Fruit fly (Drosophila melanogaster) whole organism, adult: ENCODE measurements around the gene CG42394.

Experiments
- CG11617 ChIP-seq: fragments of 200-800 bp; sonication (Bioruptor generic); optimal IDR thresholded peaks from 2 replicates; lab custom pipeline; 2017; ENCODE audit warnings: mild to moderate bottlenecking, missing biosample characterization, missing genetic modification reagents, missing genetic modification characterization
- CG12768 ChIP-seq: fragments of 200-800 bp; sonication (Bioruptor generic); optimal IDR thresholded peaks from 2 replicates; lab custom pipeline; 2017; ENCODE audit warnings: missing biosample characterization, missing genetic modification characterization, mild to moderate bottlenecking, moderate library complexity, missing genetic modification reagents
- CG14711 ChIP-seq: fragments of 200-800 bp; sonication (Bioruptor generic); optimal IDR thresholded peaks from 2 replicates; lab custom pipeline; 2018; ENCODE audit warnings: missing biosample characterization, mild to moderate bottlenecking, missing genetic modification characterization, moderate library complexity
- CG1620 ChIP-seq: fragments of 200-800 bp; sonication (Bioruptor generic); optimal IDR thresholded peaks from 2 replicates; lab custom pipeline; 2016; ENCODE audit warnings: missing biosample characterization, missing genetic modification characterization
- CG33017 ChIP-seq: fragments of 200-800 bp; sonication (Bioruptor generic); optimal IDR thresholded peaks from 2 replicates; lab custom pipeline; 2018; ENCODE audit warnings: missing biosample characterization, mild to moderate bottlenecking, missing genetic modification characterization, moderate library complexity
- CG5204 ChIP-seq: fragments of 200-800 bp; sonication (Bioruptor generic); optimal IDR thresholded peaks from 2 replicates; lab custom pipeline; 2016; ENCODE audit warnings: missing biosample characterization, missing genetic modification characterization
- CG7045 ChIP-seq: fragments of 200-800 bp; sonication (Bioruptor generic); optimal IDR thresholded peaks from 2 replicates; lab custom pipeline; 2017; ENCODE audit warnings: missing biosample characterization, mild to moderate bottlenecking, missing genetic modification characterization
- CG7101 ChIP-seq: fragments of 200-800 bp; sonication (Bioruptor generic); optimal IDR thresholded peaks from 2 replicates; lab custom pipeline; 2018; ENCODE audit warnings: missing biosample characterization, mild to moderate bottlenecking, missing genetic modification characterization, moderate library complexity
- Clk ChIP-seq: fragments of 200-800 bp; sonication (Bioruptor generic); optimal IDR thresholded peaks from 2 replicates; lab custom pipeline; 2017; ENCODE audit warnings: missing biosample characterization, missing genetic modification characterization
- Crg-1 ChIP-seq: fragments of 200-800 bp; sonication (Bioruptor generic); optimal IDR thresholded peaks from 2 replicates; lab custom pipeline; 2016; ENCODE audit warnings: missing biosample characterization, missing genetic modification characterization
- Hr96 ChIP-seq: fragments of 200-800 bp; sonication (Bioruptor generic); optimal IDR thresholded peaks from 2 replicates; lab custom pipeline; 2016; ENCODE audit warnings: missing biosample characterization, missing genetic modification characterization
- Mnt ChIP-seq: fragments of 200-800 bp; sonication (Bioruptor generic); optimal IDR thresholded peaks from 2 replicates; lab custom pipeline; 2016; ENCODE audit warnings: missing biosample characterization, mild to moderate bottlenecking, missing genetic modification characterization
- bab1 ChIP-seq: fragments of 200-800 bp; sonication (Bioruptor generic); optimal IDR thresholded peaks from 3 replicates; lab custom pipeline; 2019; ENCODE audit warnings: missing biosample characterization, mild to moderate bottlenecking, missing genetic modification characterization, moderate library complexity
- cic ChIP-seq: fragments of 200-800 bp; sonication (Bioruptor generic); optimal IDR thresholded peaks from 2 replicates; lab custom pipeline; 2017; ENCODE audit warnings: missing biosample characterization, mild to moderate bottlenecking, missing genetic modification characterization, moderate library complexity
- cnc ChIP-seq, 2 experiments: fragments of >200 bp; optimal IDR thresholded peaks; 2 replicates each; lab custom pipeline; 2017
- kay ChIP-seq: fragments of 200-800 bp; sonication (Bioruptor generic); peaks from one replicate; lab custom pipeline; 2016; ENCODE audit warnings: missing biosample characterization, missing genetic modification characterization, borderline replicate concordance
- ovo ChIP-seq: fragments of 200-800 bp; sonication (Bioruptor generic); optimal IDR thresholded peaks from 2 replicates; lab custom pipeline; 2016; ENCODE audit warnings: missing biosample characterization, missing genetic modification characterization
- pad ChIP-seq: fragments of 200-800 bp; sonication (Bioruptor generic); optimal IDR thresholded peaks from 3 replicates; lab custom pipeline; 2017; ENCODE audit warnings: missing biosample characterization, missing genetic modification characterization, mild to moderate bottlenecking, moderate library complexity, missing genetic modification reagents
- tj ChIP-seq: fragments of 200-800 bp; sonication (Bioruptor generic); optimal IDR thresholded peaks from 3 replicates; lab custom pipeline; 2017; ENCODE audit warnings: missing biosample characterization, mild to moderate bottlenecking, missing genetic modification characterization, moderate library complexity
- toe ChIP-seq: fragments of 200-800 bp; sonication (Bioruptor generic); optimal IDR thresholded peaks from 2 replicates; lab custom pipeline; 2016; ENCODE audit warnings: missing biosample characterization, missing genetic modification characterization

The CG42394 gene

DNA sequence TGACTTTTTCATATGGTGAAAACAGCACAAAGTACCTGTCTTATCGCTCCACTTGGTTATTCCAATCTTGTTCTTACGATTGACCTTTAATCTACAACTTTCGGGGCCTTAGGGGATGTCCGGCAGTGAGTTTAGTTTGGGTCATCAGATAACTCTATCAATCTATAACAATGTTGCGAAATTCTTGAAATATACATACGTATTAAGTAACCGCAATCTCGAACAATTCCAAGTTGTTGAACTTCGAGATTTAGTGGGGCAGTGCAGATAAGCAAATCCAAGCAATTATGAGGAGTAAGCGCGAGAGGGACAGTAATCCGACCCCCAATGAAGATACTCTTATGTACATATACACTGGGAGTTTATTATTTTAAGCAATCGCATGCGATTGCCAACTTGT, 20.9 kb downstream of the CG42394 start:
- TF ChIP-seq cic (GFP tag; lab: Kevin White, UChicago) (peak; percentile 32), CG1620 (GFP tag; lab: Kevin White, UChicago) (no peak), tj (GFP tag; lab: Kevin White, UChicago) (peak; percentile 8)

DNA sequence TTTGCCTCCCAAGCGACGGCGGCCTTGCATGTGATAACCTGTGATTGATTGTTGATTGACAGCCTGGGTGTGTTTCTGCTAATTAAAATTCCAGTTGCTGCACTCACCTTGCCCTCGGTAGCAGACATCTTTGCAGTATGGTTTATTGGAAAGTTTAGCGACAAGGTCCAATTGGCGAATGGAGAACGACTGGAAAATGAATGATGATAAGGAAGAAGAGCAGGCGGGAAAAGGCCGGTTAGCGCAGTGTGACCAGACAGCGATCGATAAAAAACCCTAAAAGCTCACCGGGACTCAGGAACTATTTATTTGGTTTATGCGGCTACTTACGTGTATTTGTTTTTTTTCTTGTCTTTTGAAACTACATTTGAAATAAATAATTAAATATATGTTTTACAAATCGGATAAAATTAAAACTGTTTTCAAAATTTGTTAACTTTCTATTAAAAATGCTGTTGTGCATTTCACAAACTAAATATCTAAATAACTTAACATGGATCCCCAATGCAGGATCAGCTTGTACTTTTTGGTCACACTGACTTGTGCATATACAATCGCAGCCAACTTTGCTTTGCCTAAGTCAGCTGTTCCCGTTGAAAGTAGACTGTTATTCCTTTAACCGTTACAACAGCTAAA, 22.6 kb downstream of the CG42394 start, which contains the start of gene Fdh:
Gene Fdh, minus strand, starts transcription at position 234 of the 636 bp plus-strand sequence.
- peak; percentile 74 for TF ChIP-seq CG11617 (GFP tag; lab: Kevin White, UChicago)
- TF ChIP-seq CG7045 (GFP tag; lab: Kevin White, UChicago) = peak; percentile 23
- peak; percentile 41 for TF ChIP-seq pad
- TF ChIP-seq CG1620 (GFP tag; lab: Kevin White, UChicago) = peak; percentile 3
- peak; percentile 8 for TF ChIP-seq cic (GFP tag; lab: Kevin White, UChicago)
- peak; percentile 58 for TF ChIP-seq bab1 (GFP tag; lab: Kevin White, UChicago)
- peak; percentile 82 for TF ChIP-seq kay
- TF ChIP-seq CG5204 (GFP tag; lab: Kevin White, UChicago) = no peak
- no peak for TF ChIP-seq toe (GFP tag; lab: Kevin White, UChicago)
- no peak for TF ChIP-seq Clk
- no peak for TF ChIP-seq Hr96 (GFP tag; lab: Kevin White, UChicago)
- peak; percentile 4 for TF ChIP-seq ovo (GFP tag; lab: Kevin White, UChicago)
- TF ChIP-seq tj (GFP tag; lab: Kevin White, UChicago) = peak; percentile 28
- peak; percentile 6 for TF ChIP-seq Crg-1
- peak; percentile 69 for TF ChIP-seq CG7101 (tag; lab: Kevin White, UChicago)
- peak; percentile 62 for TF ChIP-seq CG12768 (GFP tag; lab: Kevin White, UChicago)
- peak; percentile 41 for TF ChIP-seq Mnt
- peak in 1 of 2 experiments; percentile 52 for TF ChIP-seq cnc (optimal IDR thresholded peaks at IDR 0.05; lab: Kevin White, UChicago)
- peak; percentile 72 for TF ChIP-seq CG33017 (tag; lab: Kevin White, UChicago)
- peak; percentile 77 for TF ChIP-seq CG14711 (tag; lab: Kevin White, UChicago)

DNA sequence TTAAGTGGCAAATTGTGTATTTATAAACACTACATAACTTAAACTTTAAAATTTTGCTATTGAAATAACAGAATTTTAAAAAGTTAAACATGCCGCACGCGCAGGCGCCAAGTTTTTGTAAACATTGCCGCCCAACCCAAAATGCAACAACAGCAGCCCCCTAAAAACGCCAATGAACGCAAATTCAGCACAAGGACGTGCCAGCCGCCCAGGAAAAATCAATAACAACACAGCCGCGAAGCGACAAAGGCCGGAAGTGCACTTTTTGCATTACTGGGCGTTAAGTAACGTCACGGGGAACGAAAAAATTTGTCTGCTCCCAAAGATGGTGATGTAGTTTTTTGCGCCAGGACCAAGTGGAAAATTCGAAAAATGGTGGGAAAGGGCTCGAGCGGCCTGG, 23.2 kb downstream of the CG42394 start, which contains the start of gene CG4596:
Gene CG4596, plus strand, starts transcription at position 219 of the 400 bp plus-strand sequence.
- no peak for TF ChIP-seq CG33017 (tag; lab: Kevin White, UChicago)
- TF ChIP-seq CG14711 (tag; lab: Kevin White, UChicago) = no peak
- TF ChIP-seq CG7101 (tag; lab: Kevin White, UChicago) = no peak
- TF ChIP-seq bab1 (GFP tag; lab: Kevin White, UChicago) = no peak
- no peak for TF ChIP-seq CG5204 (GFP tag; lab: Kevin White, UChicago)
- no peak for TF ChIP-seq CG12768 (GFP tag; lab: Kevin White, UChicago)
- no peak for TF ChIP-seq CG7045 (GFP tag; lab: Kevin White, UChicago)
- no peak for TF ChIP-seq Mnt
- no peak for TF ChIP-seq ovo (GFP tag; lab: Kevin White, UChicago)
- no peak for TF ChIP-seq Clk
- no peak for TF ChIP-seq cic (GFP tag; lab: Kevin White, UChicago)
- no peak for TF ChIP-seq Crg-1
- no peak for TF ChIP-seq cnc (optimal IDR thresholded peaks at IDR 0.05; lab: Kevin White, UChicago)
- no peak for TF ChIP-seq kay

DNA sequence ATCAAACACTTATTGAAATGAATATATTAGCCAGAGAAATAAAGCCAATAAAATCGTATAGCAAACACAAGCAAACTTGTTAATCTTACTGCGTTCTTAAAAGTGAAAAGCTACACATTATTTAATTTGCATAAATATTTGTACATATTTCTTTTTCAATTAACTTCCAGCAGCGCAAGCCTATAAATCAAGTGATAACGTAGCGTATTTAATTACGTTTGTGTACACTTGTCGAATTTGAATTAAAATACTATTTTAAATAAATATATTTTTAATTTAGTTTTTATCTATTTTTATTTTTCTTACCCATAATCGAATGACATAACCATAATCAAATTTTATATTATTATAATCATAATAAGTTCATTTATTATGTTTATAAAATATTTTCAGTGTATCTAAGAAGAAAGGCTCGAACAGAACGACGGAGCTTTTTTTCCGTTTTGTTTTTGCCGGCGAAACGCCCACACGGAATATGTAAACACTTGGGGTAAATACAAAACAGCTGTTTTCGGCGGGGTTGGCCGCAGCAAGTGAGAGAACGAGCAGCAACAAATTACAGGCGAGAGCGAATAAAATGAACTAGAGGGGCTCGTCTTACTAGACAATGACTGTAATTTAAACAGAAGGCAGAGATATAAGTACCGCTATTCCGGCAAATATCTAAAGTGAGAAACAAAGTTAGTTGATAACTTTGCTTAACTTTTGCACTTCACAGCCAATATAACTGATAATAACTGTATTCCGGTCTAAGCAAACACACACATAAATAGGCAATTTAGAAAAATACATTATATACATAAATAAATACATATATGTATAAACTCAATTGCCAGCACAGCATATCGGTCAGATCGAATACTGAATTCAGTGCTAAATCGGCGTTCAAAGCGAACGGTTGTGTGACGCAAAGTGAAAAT, 26.1 kb downstream of the CG42394 start, which contains the start of gene Sodh2:
Gene Sodh2, plus strand, starts transcription at position 870 of the 920 bp plus-strand sequence.
- no peak for TF ChIP-seq CG5204 (GFP tag; lab: Kevin White, UChicago)
- TF ChIP-seq CG7045 (GFP tag; lab: Kevin White, UChicago) = peak; percentile 86
- peak; percentile 37 for TF ChIP-seq tj (GFP tag; lab: Kevin White, UChicago)
- TF ChIP-seq CG7101 (tag; lab: Kevin White, UChicago) = peak; percentile 92
- peak; percentile 96 for TF ChIP-seq CG33017 (tag; lab: Kevin White, UChicago)
- TF ChIP-seq CG14711 (tag; lab: Kevin White, UChicago) = peak; percentile 91
- peak; percentile 78 for TF ChIP-seq CG11617 (GFP tag; lab: Kevin White, UChicago)
- TF ChIP-seq Clk = peak; percentile 25
- peak; percentile 62 for TF ChIP-seq toe (GFP tag; lab: Kevin White, UChicago)
- TF ChIP-seq kay = peak; percentile 95
- TF ChIP-seq cic (GFP tag; lab: Kevin White, UChicago) = peak; percentile 93
- TF ChIP-seq pad = peak; percentile 90
- TF ChIP-seq CG1620 (GFP tag; lab: Kevin White, UChicago) = no peak
- TF ChIP-seq Hr96 (GFP tag; lab: Kevin White, UChicago) = peak; percentile 33
- TF ChIP-seq Mnt = peak; percentile 61
- peak; percentile 89 for TF ChIP-seq CG12768 (GFP tag; lab: Kevin White, UChicago)
- no peak for TF ChIP-seq cnc (optimal IDR thresholded peaks at IDR 0.05; lab: Kevin White, UChicago)
- TF ChIP-seq ovo (GFP tag; lab: Kevin White, UChicago) = peak; percentile 82
- TF ChIP-seq bab1 (GFP tag; lab: Kevin White, UChicago) = peak; percentile 55
- TF ChIP-seq Crg-1 = peak; percentile 69

DNA sequence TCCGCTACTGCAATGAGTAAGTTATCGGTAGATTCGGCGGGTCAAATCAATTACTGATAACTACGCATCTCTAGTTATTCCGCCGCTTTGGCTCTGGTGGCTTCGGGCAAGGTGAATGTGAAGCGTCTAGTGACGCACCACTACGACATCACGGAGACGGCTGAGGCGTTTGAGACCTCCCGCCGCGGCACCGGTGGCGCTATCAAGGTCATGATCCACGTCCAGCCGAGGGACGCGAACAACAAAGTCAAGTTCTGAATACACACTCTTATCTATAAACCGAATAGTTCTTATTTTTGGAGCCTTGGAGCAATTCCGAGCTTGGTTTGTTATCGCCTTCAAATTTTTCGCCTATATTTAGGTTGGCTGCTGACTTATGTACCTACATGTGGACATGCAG, 28.2 kb downstream of the CG42394 start:
- TF ChIP-seq ovo (GFP tag; lab: Kevin White, UChicago) = no peak
- TF ChIP-seq bab1 (GFP tag; lab: Kevin White, UChicago) = no peak
- no peak for TF ChIP-seq CG7101 (tag; lab: Kevin White, UChicago)
- no peak for TF ChIP-seq kay
- no peak for TF ChIP-seq Hr96 (GFP tag; lab: Kevin White, UChicago)
- TF ChIP-seq CG1620 (GFP tag; lab: Kevin White, UChicago) = no peak
- TF ChIP-seq toe (GFP tag; lab: Kevin White, UChicago) = no peak
- no peak for TF ChIP-seq Clk
- no peak for TF ChIP-seq cic (GFP tag; lab: Kevin White, UChicago)
- no peak for TF ChIP-seq pad
- no peak for TF ChIP-seq tj (GFP tag; lab: Kevin White, UChicago)
- TF ChIP-seq cnc (optimal IDR thresholded peaks at IDR 0.05; lab: Kevin White, UChicago) = no peak
- no peak for TF ChIP-seq Crg-1
